Worm (Caenorhabditis elegans) whole organism, mixed stage, embryonic: ENCODE measurements around the gene dab-1.
A peak's percentile ranks its signal among the peaks of the same experiment; 100 is the strongest.

ENCODE experiments used
- M03D4.4 ChIP-seq: sonication (generic microtip); optimal IDR thresholded peaks from 2 replicates; lab custom pipeline; 2017; ENCODE audit warnings: mild to moderate bottlenecking, missing genetic modification characterization, missing compliant biosample characterization
- bed-3 ChIP-seq: fragments of 200-800 bp; sonication (Bioruptor generic); optimal IDR thresholded peaks from 3 replicates; lab custom pipeline; 2018; ENCODE audit warnings: mild to moderate bottlenecking, missing genetic modification characterization, moderate library complexity, missing compliant biosample characterization
- blmp-1 ChIP-seq: fragments of 150-350 bp; optimal IDR thresholded peaks from 2 replicates; lab custom pipeline; 2014; ENCODE audit warnings: missing biosample characterization, missing genetic modification characterization
- ceh-39 ChIP-seq: fragments of 150-350 bp; optimal IDR thresholded peaks from 2 replicates; lab custom pipeline; 2014; ENCODE audit warnings: missing biosample characterization, missing genetic modification characterization
- ceh-83 ChIP-seq: fragments of 200-800 bp; sonication (Bioruptor generic); optimal IDR thresholded peaks from 2 replicates; lab custom pipeline; 2018; ENCODE audit warnings: mild to moderate bottlenecking, missing genetic modification characterization, missing compliant biosample characterization
- ces-1 ChIP-seq: fragments of 150-350 bp; optimal IDR thresholded peaks from 2 replicates; lab custom pipeline; 2014; ENCODE audit warnings: missing biosample characterization, missing genetic modification reagents, missing genetic modification characterization
- cnd-1 ChIP-seq: fragments of 200-800 bp; sonication (Bioruptor generic); optimal IDR thresholded peaks from 2 replicates; lab custom pipeline; 2018; ENCODE audit warnings: mild to moderate bottlenecking, missing genetic modification characterization, missing compliant biosample characterization
- drap-1 ChIP-seq: fragments of 200-800 bp; sonication (Bioruptor generic); optimal IDR thresholded peaks from 3 replicates; lab custom pipeline; 2018; ENCODE audit warnings: mild to moderate bottlenecking, missing genetic modification characterization, missing compliant biosample characterization
- elt-3 ChIP-seq: fragments of 150-350 bp; optimal IDR thresholded peaks from 2 replicates; lab custom pipeline; 2014; ENCODE audit warnings: missing biosample characterization, missing genetic modification characterization
- flh-1 ChIP-seq: fragments of 200-800 bp; sonication (Bioruptor generic); optimal IDR thresholded peaks from 2 replicates; lab custom pipeline; 2018; ENCODE audit warnings: mild to moderate bottlenecking, missing genetic modification characterization, moderate library complexity, missing compliant biosample characterization
- ham-2 ChIP-seq: fragments of 200-800 bp; sonication (Bioruptor generic); optimal IDR thresholded peaks from 2 replicates; lab custom pipeline; 2018; ENCODE audit warnings: mild to moderate bottlenecking, missing genetic modification characterization, missing compliant biosample characterization
- hlh-1 ChIP-seq: fragments of 150-350 bp; optimal IDR thresholded peaks from 2 replicates; lab custom pipeline; 2014; ENCODE audit warnings: missing biosample characterization, missing genetic modification reagents, missing genetic modification characterization
- lin-13 ChIP-seq: fragments of 150-350 bp; optimal IDR thresholded peaks from 2 replicates; lab custom pipeline; 2014; ENCODE audit warnings: missing biosample characterization, missing genetic modification characterization
- lin-32 ChIP-seq: fragments of 200-800 bp; sonication (Bioruptor generic); optimal IDR thresholded peaks from 2 replicates; lab custom pipeline; 2018; ENCODE audit warnings: mild to moderate bottlenecking, missing genetic modification characterization, missing compliant biosample characterization
- lsy-2 ChIP-seq: fragments of 150-350 bp; optimal IDR thresholded peaks from 2 replicates; lab custom pipeline; 2014; ENCODE audit warnings: missing biosample characterization, missing genetic modification characterization
- mab-5 ChIP-seq: fragments of 150-350 bp; optimal IDR thresholded peaks from 2 replicates; lab custom pipeline; 2014; ENCODE audit warnings: missing biosample characterization, missing genetic modification characterization
- mep-1 ChIP-seq: fragments of 150-350 bp; optimal IDR thresholded peaks from 2 replicates; lab custom pipeline; 2017; ENCODE audit warnings: missing biosample characterization, missing genetic modification reagents, missing genetic modification characterization, inconsistent platforms
- mls-2 ChIP-seq: sonication (generic microtip); optimal IDR thresholded peaks from 2 replicates; lab custom pipeline; 2016; ENCODE audit warnings: mild to moderate bottlenecking, missing genetic modification characterization, moderate library complexity, missing compliant biosample characterization
- nhr-2 ChIP-seq: fragments of 150-350 bp; optimal IDR thresholded peaks from 2 replicates; lab custom pipeline; 2014; ENCODE audit warnings: missing biosample characterization, missing genetic modification characterization
- nhr-237 ChIP-seq: fragments of 150-350 bp; optimal IDR thresholded peaks from 2 replicates; lab custom pipeline; 2014; ENCODE audit warnings: missing biosample characterization, missing genetic modification characterization
- nhr-28 ChIP-seq: fragments of 150-350 bp; optimal IDR thresholded peaks from 2 replicates; lab custom pipeline; 2014; ENCODE audit warnings: missing biosample characterization, missing genetic modification characterization
- nhr-76 ChIP-seq: sonication (generic microtip); optimal IDR thresholded peaks from 2 replicates; lab custom pipeline; 2017; ENCODE audit warnings: missing biosample characterization, missing genetic modification characterization
- pha-4 ChIP-seq: fragments of 150-350 bp; optimal IDR thresholded peaks from 2 replicates; lab custom pipeline; 2018; ENCODE audit warnings: missing biosample characterization, missing genetic modification reagents, missing genetic modification characterization
- snpc-4 ChIP-seq: fragments of 150-350 bp; optimal IDR thresholded peaks from 2 replicates; lab custom pipeline; 2014; ENCODE audit warnings: missing biosample characterization, missing genetic modification characterization
- sptf-1 ChIP-seq: sonication (generic microtip); optimal IDR thresholded peaks from 2 replicates; lab custom pipeline; 2017; ENCODE audit warnings: mild to moderate bottlenecking, missing genetic modification characterization, moderate library complexity, missing compliant biosample characterization
- tbx-8 ChIP-seq: fragments of 200-800 bp; sonication (Bioruptor generic); optimal IDR thresholded peaks from 2 replicates; lab custom pipeline; 2018; ENCODE audit warnings: mild to moderate bottlenecking, missing genetic modification characterization, moderate library complexity, missing compliant biosample characterization
- unc-120 ChIP-seq: sonication (generic microtip); optimal IDR thresholded peaks from 2 replicates; lab custom pipeline; 2017; ENCODE audit warnings: missing genetic modification characterization, missing compliant biosample characterization; ENCODE audit not compliant: poor library complexity, severe bottlenecking
- unc-39 ChIP-seq: fragments of 150-350 bp; optimal IDR thresholded peaks from 2 replicates; lab custom pipeline; 2014; ENCODE audit warnings: missing biosample characterization, missing genetic modification characterization
- zip-8 ChIP-seq: fragments of 150-350 bp; optimal IDR thresholded peaks from 2 replicates; lab custom pipeline; 2014; ENCODE audit warnings: missing biosample characterization, missing genetic modification characterization

The dab-1 gene

DNA sequence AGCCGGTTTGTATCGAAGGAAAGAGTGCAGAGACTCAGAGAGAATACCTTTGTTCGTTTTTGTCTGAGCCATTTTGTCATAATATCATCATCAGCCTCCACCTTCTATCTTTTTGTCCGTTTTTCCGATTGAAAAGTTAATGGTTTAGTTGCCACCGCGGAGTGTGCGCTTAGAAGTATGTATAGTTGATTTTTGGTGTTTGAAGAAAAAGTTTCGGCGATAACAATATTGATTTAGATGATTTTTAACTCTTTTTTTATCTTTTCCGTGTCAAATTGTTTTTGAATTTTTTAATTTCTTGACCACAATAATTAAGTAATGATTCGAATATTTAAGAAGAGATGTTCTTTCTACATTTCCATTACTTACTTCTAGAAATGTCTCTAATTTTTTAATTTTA, 16.6 kb upstream of the dab-1 start:
- no peak for TF ChIP-seq pha-4 (tag; lab: Kevin White, UChicago)
- no peak for TF ChIP-seq nhr-76 (tag; lab: Kevin White, UChicago)
- TF ChIP-seq ceh-83, result no peak
- TF ChIP-seq mep-1 (tag; lab: Kevin White, UChicago), result no peak
- no peak for TF ChIP-seq mls-2
- no peak for TF ChIP-seq zip-8
- TF ChIP-seq ham-2 (GFP tag; lab: Kevin White, UChicago), result no peak
- TF ChIP-seq mab-5 (tag; lab: Kevin White, UChicago), result no peak

DNA sequence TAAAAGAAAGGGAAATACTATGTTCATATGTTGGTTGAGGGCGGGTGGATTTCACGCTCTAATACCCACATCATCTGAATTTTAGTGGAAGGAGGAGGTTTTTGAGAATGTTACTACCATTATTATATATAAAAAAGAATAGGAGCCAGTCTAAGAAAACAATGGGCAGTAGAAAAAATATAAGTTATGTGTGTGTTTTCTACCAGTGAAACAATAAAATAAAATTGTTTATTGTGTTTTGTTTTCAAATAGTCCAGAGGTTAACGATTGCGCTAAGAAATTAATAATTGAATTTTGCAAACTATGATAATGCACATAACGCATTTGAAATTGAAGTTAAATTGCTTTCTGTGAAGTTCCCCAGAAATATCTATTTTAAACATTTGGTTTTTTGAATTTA, 12.7 kb upstream of the dab-1 start, which contains the start of gene M110.8:
M110.8 (minus strand) TSS at position 101 of the 400 bp plus-strand sequence.
- no peak for TF ChIP-seq unc-39 (tag; lab: Kevin White, UChicago)
- TF ChIP-seq sptf-1, result no peak
- TF ChIP-seq bed-3 (GFP tag; lab: Kevin White, UChicago), result no peak
- no peak for TF ChIP-seq tbx-8 (GFP tag; lab: Kevin White, UChicago)
- TF ChIP-seq M03D4.4 (tag; lab: Kevin White, UChicago), result no peak
- TF ChIP-seq cnd-1 (tag; lab: Kevin White, UChicago), result no peak
- TF ChIP-seq blmp-1 (tag; lab: Kevin White, UChicago), result no peak
- no peak for TF ChIP-seq elt-3 (tag; lab: Kevin White, UChicago)

DNA sequence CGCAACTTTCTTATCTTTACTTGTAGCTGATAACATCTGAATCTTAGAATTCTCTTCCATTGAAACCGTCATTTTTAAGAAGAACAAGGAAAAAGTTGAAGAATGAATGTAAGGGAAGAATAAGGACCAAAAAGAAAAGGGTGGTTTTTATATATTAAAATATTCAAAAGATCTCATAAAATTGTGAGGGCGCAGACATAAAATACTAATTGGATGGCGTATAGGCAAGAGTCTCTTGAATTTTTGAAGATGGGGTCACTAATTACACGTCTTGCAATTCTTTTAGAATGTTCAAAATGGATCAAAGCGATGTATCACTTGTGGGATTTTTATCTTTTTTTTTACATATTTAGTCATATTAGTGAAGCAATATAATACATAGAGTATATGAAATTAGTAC, 9.5 kb upstream of the dab-1 start, which contains the start of gene twk-3:
twk-3 (minus strand) TSS at position 101 of the 400 bp plus-strand sequence.
- TF ChIP-seq nhr-76 (tag; lab: Kevin White, UChicago) (no peak), lin-13 (tag; lab: Kevin White, UChicago) (no peak), sptf-1 (no peak), ceh-83 (no peak), lsy-2 (tag; lab: Kevin White, UChicago) (no peak), nhr-28 (tag; lab: Kevin White, UChicago) (no peak), hlh-1 (tag; lab: Kevin White, UChicago) (no peak), tbx-8 (GFP tag; lab: Kevin White, UChicago) (no peak), elt-3 (tag; lab: Kevin White, UChicago) (no peak), unc-39 (tag; lab: Kevin White, UChicago) (no peak), pha-4 (tag; lab: Kevin White, UChicago) (no peak), nhr-2 (tag; lab: Kevin White, UChicago) (no peak)

DNA sequence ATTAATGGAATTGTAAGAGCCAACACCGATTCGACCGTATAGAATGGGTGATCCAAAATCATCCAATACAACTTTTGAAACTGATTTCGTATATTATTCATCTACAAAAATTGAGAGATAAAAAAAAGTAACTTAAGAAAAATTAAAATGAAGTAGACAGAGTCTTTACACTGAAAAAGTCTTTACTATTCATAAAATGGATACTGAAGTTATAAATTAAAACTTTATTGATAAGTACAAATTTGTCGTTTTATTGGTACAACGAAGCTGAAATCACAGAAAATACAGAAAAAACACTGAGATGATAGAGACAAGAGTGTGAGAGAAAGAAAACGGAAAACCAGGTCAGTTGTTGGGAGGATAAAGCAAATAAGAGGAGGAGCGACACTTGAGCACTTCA, 7.8 kb upstream of the dab-1 start, which contains the start of gene M110.10:
M110.10 (minus strand) TSS at position 101 of the 400 bp plus-strand sequence.
- TF ChIP-seq lin-32 (GFP tag; lab: Kevin White, UChicago), result no peak
- TF ChIP-seq ceh-83, result no peak
- TF ChIP-seq nhr-28 (tag; lab: Kevin White, UChicago), result no peak
- TF ChIP-seq mep-1 (tag; lab: Kevin White, UChicago), result no peak
- no peak for TF ChIP-seq M03D4.4 (tag; lab: Kevin White, UChicago)
- no peak for TF ChIP-seq unc-39 (tag; lab: Kevin White, UChicago)
- TF ChIP-seq ham-2 (GFP tag; lab: Kevin White, UChicago), result no peak
- no peak for TF ChIP-seq mls-2
- TF ChIP-seq hlh-1 (tag; lab: Kevin White, UChicago), result no peak
- TF ChIP-seq tbx-8 (GFP tag; lab: Kevin White, UChicago), result no peak
- no peak for TF ChIP-seq nhr-2 (tag; lab: Kevin White, UChicago)
- no peak for TF ChIP-seq lin-13 (tag; lab: Kevin White, UChicago)
- no peak for TF ChIP-seq elt-3 (tag; lab: Kevin White, UChicago)
- TF ChIP-seq snpc-4 (tag; lab: Kevin White, UChicago), result no peak
- TF ChIP-seq lsy-2 (tag; lab: Kevin White, UChicago), result no peak
- TF ChIP-seq blmp-1 (tag; lab: Kevin White, UChicago), result no peak

DNA sequence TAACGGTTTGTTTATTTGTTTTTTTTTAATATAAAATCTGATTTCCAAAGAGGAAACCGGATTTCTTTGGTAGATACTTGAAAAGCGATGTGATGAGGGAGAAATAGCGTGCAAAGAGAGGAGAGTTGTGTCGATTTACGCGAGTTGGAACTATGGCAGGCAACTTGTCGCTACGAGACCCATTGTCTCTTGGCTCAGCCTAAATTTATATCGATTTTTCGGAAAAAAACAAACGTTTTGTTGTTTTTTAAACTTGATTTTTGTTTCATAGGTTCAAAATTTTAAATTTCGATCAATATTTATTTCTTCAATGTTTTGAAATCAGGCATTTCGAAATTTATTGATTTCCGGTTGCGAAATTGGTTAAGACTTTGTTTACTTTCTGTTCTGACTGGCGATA, 5.8 kb upstream of the dab-1 start, which contains the start of gene M110.3:
M110.3 (minus strand) TSS at position 184 of the 400 bp plus-strand sequence.
- TF ChIP-seq drap-1 (GFP tag; lab: Kevin White, UChicago), result no peak
- peak; percentile 72 for TF ChIP-seq mep-1 (tag; lab: Kevin White, UChicago)
- no peak for TF ChIP-seq mab-5 (tag; lab: Kevin White, UChicago)
- TF ChIP-seq nhr-76 (tag; lab: Kevin White, UChicago), result no peak
- peak; percentile 49 for TF ChIP-seq nhr-237 (tag; lab: Kevin White, UChicago)
- TF ChIP-seq unc-120, result peak; percentile 41
- TF ChIP-seq ceh-39, result peak; percentile 40
- peak; percentile 22 for TF ChIP-seq pha-4 (tag; lab: Kevin White, UChicago)
- TF ChIP-seq hlh-1 (tag; lab: Kevin White, UChicago), result peak; percentile 20
- no peak for TF ChIP-seq lin-32 (GFP tag; lab: Kevin White, UChicago)
- no peak for TF ChIP-seq unc-39 (tag; lab: Kevin White, UChicago)
- peak; percentile 77 for TF ChIP-seq ces-1 (GFP tag; lab: Kevin White, UChicago)
- TF ChIP-seq lsy-2 (tag; lab: Kevin White, UChicago), result peak; percentile 26
- TF ChIP-seq flh-1 (GFP tag; lab: Kevin White, UChicago), result no peak
- TF ChIP-seq, all 35 proteins: peak for 8
